Fruit fly (Drosophila melanogaster) S2 (cell line): ENCODE measurements around the gene CG10510.

Experiments used
- CG8478 ChIP-seq: fragments of >200 bp; optimal IDR thresholded peaks from 2 replicates; lab custom pipeline; 2018
- CTCF ChIP-seq, 2 experiments: fragments of >200 bp; optimal IDR thresholded peaks; 2 replicates each; lab custom pipeline; 2018

The CG10510 gene

DNA sequence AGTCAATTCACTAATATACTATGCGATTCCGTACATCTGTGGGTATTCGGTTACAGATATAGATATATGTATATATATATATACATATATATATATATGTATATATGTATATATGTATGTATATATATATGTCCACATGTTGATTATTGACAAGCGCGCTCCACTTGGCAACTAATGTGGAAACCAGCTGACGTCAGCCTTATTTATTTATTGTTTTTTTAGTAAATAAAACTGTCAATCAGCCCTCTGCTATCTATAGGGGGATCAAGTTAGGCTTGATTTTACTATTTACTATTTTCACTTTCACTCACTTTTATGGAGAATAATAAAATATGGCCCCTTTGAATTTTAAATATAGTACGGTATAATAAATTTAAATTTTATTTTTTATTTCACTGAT lies 34.9 kb downstream of the CG10510 start:
- no peak for TF ChIP-seq CG8478 (lab: Kevin White, UChicago)
- TF ChIP-seq CTCF (optimal IDR thresholded peaks at IDR 0.05; lab: Kevin White, UChicago) = no peak

DNA sequence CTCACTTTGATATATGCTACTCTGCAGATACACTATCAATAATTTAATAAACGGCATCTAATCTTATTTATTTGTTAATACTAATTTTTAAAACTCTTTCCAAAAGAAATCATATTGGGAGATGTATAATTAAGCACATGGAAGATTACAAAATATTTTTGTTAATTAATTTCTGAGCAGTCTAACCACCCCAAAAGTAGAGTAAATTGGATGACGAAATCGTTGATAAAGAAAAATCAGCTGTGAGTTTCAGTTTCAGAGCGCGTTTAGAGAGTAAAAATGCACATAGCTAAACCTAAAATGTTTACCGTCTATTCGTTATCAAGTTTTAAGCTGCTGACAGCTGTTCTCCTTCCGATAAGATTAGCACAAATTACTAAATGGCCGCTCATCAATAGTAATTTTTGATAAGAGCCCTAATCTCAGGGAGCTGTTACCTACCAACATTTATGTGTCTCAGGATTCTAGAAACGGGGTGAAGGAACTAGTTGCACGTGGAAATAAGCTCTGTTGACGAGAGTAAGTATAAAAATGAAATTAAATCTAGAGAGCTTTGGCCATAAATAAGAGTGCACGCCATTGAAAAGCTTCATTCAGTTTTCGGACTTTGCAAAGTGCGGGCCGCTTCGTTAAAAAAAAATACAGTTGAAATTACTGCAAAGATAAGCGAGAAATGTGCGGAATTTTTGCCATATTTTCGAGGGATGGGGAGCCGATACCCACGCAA lies 37.2 kb downstream of the CG10510 start, which contains the start of the genes chb and AsnS:
Gene chb (plus strand): TSS at position 327 of the 727 bp plus-strand sequence.
Gene AsnS (plus strand): TSS at position 592 of the 727 bp plus-strand sequence.
- TF ChIP-seq CTCF (optimal IDR thresholded peaks at IDR 0.05; lab: Kevin White, UChicago) (no peak), CG8478 (lab: Kevin White, UChicago) (no peak)

DNA sequence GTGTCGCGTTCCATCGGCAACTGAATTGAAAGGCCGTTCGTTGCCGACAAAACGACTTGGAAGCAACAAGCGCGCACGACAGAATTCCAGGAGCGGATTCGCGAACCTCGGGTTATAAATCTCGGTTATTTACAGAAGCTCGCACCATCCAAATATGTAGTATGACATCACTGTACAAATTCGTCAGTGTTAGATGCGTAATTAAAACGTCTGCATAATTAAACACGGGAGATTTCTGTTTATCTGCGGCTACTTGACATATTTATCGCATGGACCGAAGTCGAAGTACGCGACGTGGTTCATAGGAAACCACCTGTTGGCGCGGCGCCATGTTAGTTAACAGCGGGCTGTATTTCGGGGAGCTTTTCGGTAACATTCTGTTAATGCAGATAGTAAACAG lies 38.0 kb downstream of the CG10510 start, which contains the start of gene Ac78C:
Gene Ac78C (minus strand): TSS at position 26 of the 400 bp plus-strand sequence.
- TF ChIP-seq CG8478 (lab: Kevin White, UChicago) (no peak), CTCF (optimal IDR thresholded peaks at IDR 0.05; lab: Kevin White, UChicago) (no peak)
